Worm (Caenorhabditis elegans): ENCODE results near the gene C16E9.1.

The C16E9.1 gene

ce11 chrX:6905581-6905980 is 34.4 kb upstream of the C16E9.1 start:
- TF ChIP-seq Y116A8C.19 (tag; optimal IDR thresholded peaks at IDR 0.05; ENCODE audit: borderline replicate concordance) (no peak), lin-35 (GFP tag; optimal IDR thresholded peaks at IDR 0.05) (peak in 1 of 2 experiments; percentile 32), elt-2 (tag; optimal IDR thresholded peaks at IDR 0.05) (peak; percentile 77), lin-39 (tag; optimal IDR thresholded peaks at IDR 0.05) (no peak), nhr-90 (tag; optimal IDR thresholded peaks at IDR 0.05; ENCODE audit: poor library complexity) (peak; percentile 14)

- no peak for TF ChIP-seq C34B4.2 (tag; optimal IDR thresholded peaks at IDR 0.05)
These were observed 26.0 kb upstream of the C16E9.1 start, which contains the start of gene nhx-4 for ce11 chrX:6913989-6914388. TSS of gene nhx-4 (plus strand) at chrX:6914289.

- no peak for TF ChIP-seq lsy-2 (tag; optimal IDR thresholded peaks at IDR 0.05)
- no peak for TF ChIP-seq ceh-88 (GFP tag; IDR thresholded peaks at IDR 0.05)
- TF ChIP-seq efl-1 (optimal IDR thresholded peaks at IDR 0.05): no peak
- peak in 1 of 2 experiments; percentile 22 for TF ChIP-seq efl-1 (GFP tag; optimal IDR thresholded peaks at IDR 0.05 in 1 of 2)
- no peak for TF ChIP-seq mdl-1 (tag; optimal IDR thresholded peaks at IDR 0.05)
- TF ChIP-seq F16B12.6 (tag; optimal IDR thresholded peaks at IDR 0.05): no peak
- no peak for TF ChIP-seq pax-3 (tag; optimal IDR thresholded peaks at IDR 0.05)
- TF ChIP-seq snu-23 (GFP tag; optimal IDR thresholded peaks at IDR 0.05): no peak
- no peak for TF ChIP-seq egl-13 (tag; optimal IDR thresholded peaks at IDR 0.05)
- no peak for TF ChIP-seq nhr-90 (tag; optimal IDR thresholded peaks at IDR 0.05; ENCODE audit: poor library complexity)
- TF ChIP-seq elt-3 (tag; optimal IDR thresholded peaks at IDR 0.05): no peak
- no peak for TF ChIP-seq lir-3 (tag; optimal IDR thresholded peaks at IDR 0.05; ENCODE audit: poor library complexity)
- no peak for TF ChIP-seq C16A3.4 (tag; optimal IDR thresholded peaks at IDR 0.05)
- TF ChIP-seq pqm-1 (tag; optimal IDR thresholded peaks at IDR 0.05): no peak
- TF ChIP-seq dsc-1 (tag; optimal IDR thresholded peaks at IDR 0.05): peak; percentile 33
- no peak for TF ChIP-seq nhr-12 (tag; optimal IDR thresholded peaks at IDR 0.05)
- no peak for TF ChIP-seq ama-1 (optimal IDR thresholded peaks at IDR 0.05)
These were observed 24.7 kb upstream of the C16E9.1 start for ce11 chrX:6915279-6915678.

- TF ChIP-seq fkh-8 (tag; optimal IDR thresholded peaks at IDR 0.05) (peak; percentile 20), nhr-84 (tag; optimal IDR thresholded peaks at IDR 0.05) (no peak), nhr-85 (tag) (peak; percentile 76), tbx-2 (tag; optimal IDR thresholded peaks at IDR 0.05) (peak; percentile 29), nhr-71 (tag; optimal IDR thresholded peaks at IDR 0.05) (peak; percentile 49), nhr-47 (tag; optimal IDR thresholded peaks at IDR 0.05) (peak; percentile 9), lin-14 (GFP tag; optimal IDR thresholded peaks at IDR 0.05) (peak; percentile 69), aha-1 (tag; optimal IDR thresholded peaks at IDR 0.05) (no peak), ztf-11 (tag; optimal IDR thresholded peaks at IDR 0.05) (no peak), pag-3 (tag; optimal IDR thresholded peaks at IDR 0.05; ENCODE audit: borderline replicate concordance, insufficient read depth) (no peak)
These were observed 23.9 kb upstream of the C16E9.1 start for ce11 chrX:6916150-6916549.

- TF ChIP-seq ets-5 (GFP tag; IDR thresholded peaks at IDR 0.05) (no peak), elt-2 (tag; optimal IDR thresholded peaks at IDR 0.05) (peak; percentile 63)
These were observed 19.9 kb upstream of the C16E9.1 start for ce11 chrX:6920132-6920531.

ce11 chrX:6924461-6924860 is 15.6 kb upstream of the C16E9.1 start, which contains the start of gene otpl-3:
TSS of gene otpl-3 (minus strand) at chrX:6924764.
- TF ChIP-seq F16B12.6 (tag; optimal IDR thresholded peaks at IDR 0.05): no peak
- no peak for TF ChIP-seq snpc-4 (tag; optimal IDR thresholded peaks at IDR 0.05)
- no peak for TF ChIP-seq egl-13 (tag; optimal IDR thresholded peaks at IDR 0.05)
- no peak for TF ChIP-seq sox-4 (tag; optimal IDR thresholded peaks at IDR 0.05)
- no peak for TF ChIP-seq rnt-1 (tag; optimal IDR thresholded peaks at IDR 0.05)
- TF ChIP-seq ztf-4 (tag; optimal IDR thresholded peaks at IDR 0.05): no peak
- TF ChIP-seq ces-1 (GFP tag; optimal IDR thresholded peaks at IDR 0.05): no peak
- TF ChIP-seq ztf-11 (tag; optimal IDR thresholded peaks at IDR 0.05): no peak
- TF ChIP-seq elt-2 (tag; optimal IDR thresholded peaks at IDR 0.05): peak; percentile 81
- peak; percentile 20 for TF ChIP-seq jun-1 (tag; optimal IDR thresholded peaks at IDR 0.05)
- no peak for TF ChIP-seq nhr-77 (tag; optimal IDR thresholded peaks at IDR 0.05)
- TF ChIP-seq nhr-84 (tag; optimal IDR thresholded peaks at IDR 0.05): no peak
- peak in 1 of 2 experiments; percentile 14 for TF ChIP-seq lin-35 (GFP tag; optimal IDR thresholded peaks at IDR 0.05)
- TF ChIP-seq lin-14 (GFP tag; optimal IDR thresholded peaks at IDR 0.05): peak; percentile 33
